Worm (Caenorhabditis elegans) whole organism, L1 larva: Measurements from ENCODE around the gene wrt-4.

Source experiments
- C04F5.9 ChIP-seq: sonication (generic microtip); optimal IDR thresholded peaks from 2 replicates; lab custom pipeline; 2016; ENCODE audit warnings: missing genetic modification characterization, missing compliant biosample characterization
- F16B12.6 ChIP-seq: fragments of 150-350 bp; optimal IDR thresholded peaks from 2 replicates; lab custom pipeline; 2014; ENCODE audit warnings: missing biosample characterization, missing genetic modification characterization
- Y116A8C.19 ChIP-seq: sonication (generic microtip); optimal IDR thresholded peaks from 2 replicates; lab custom pipeline; 2016; ENCODE audit warnings: missing compliant biosample characterization, missing genetic modification characterization, borderline replicate concordance
- aly-2 ChIP-seq: fragments of 150-350 bp; optimal IDR thresholded peaks from 2 replicates; lab custom pipeline; 2014; ENCODE audit warnings: missing biosample characterization, missing genetic modification characterization
- blmp-1 ChIP-seq: fragments of 150-350 bp; optimal IDR thresholded peaks from 2 replicates; lab custom pipeline; 2014; ENCODE audit warnings: missing biosample characterization, missing genetic modification characterization
- ceh-8 ChIP-seq: fragments of 200-800 bp; sonication (Bioruptor generic); optimal IDR thresholded peaks from 2 replicates; lab custom pipeline; 2018; ENCODE audit warnings: mild to moderate bottlenecking, missing genetic modification characterization, moderate library complexity, missing compliant biosample characterization
- egl-27 ChIP-seq, 2 experiments: fragments of 150-350 bp in 1 of 2; sonication (generic microtip); optimal IDR thresholded peaks; 3 replicates each; lab custom pipeline; 2017 to 2018; ENCODE audit warnings: missing biosample characterization in 2 of 2, missing genetic modification characterization in 2 of 2, missing genetic modification reagents in 2 of 2
- elt-2 ChIP-seq: sonication (generic microtip); optimal IDR thresholded peaks from 2 replicates; lab custom pipeline; 2016; ENCODE audit warnings: missing genetic modification characterization, mild to moderate bottlenecking, inconsistent platforms, missing compliant biosample characterization, missing genetic modification reagents
- fkh-8 ChIP-seq: sonication (generic microtip); optimal IDR thresholded peaks from 2 replicates; lab custom pipeline; 2016; ENCODE audit warnings: mild to moderate bottlenecking, missing genetic modification characterization, missing compliant biosample characterization
- grh-1 ChIP-seq: fragments of 200-800 bp; sonication (Bioruptor generic); IDR thresholded peaks from 2 replicates; pipeline ENCODE4 v1.3.6; 2022; ENCODE audit warnings: missing genetic modification reagents, missing genetic modification characterization, missing compliant biosample characterization
- hlh-4 ChIP-seq: sonication (generic microtip); optimal IDR thresholded peaks from 2 replicates; lab custom pipeline; 2016; ENCODE audit warnings: mild to moderate bottlenecking, missing genetic modification characterization, missing compliant biosample characterization
- isw-1 ChIP-seq: fragments of 200-800 bp; sonication (Bioruptor generic); IDR thresholded peaks from 2 replicates; pipeline ENCODE4 v1.3.6; 2022; ENCODE audit warnings: missing genetic modification characterization, missing compliant biosample characterization
- jun-1 ChIP-seq: fragments of 150-350 bp; optimal IDR thresholded peaks from 2 replicates; lab custom pipeline; 2014; ENCODE audit warnings: missing biosample characterization, missing genetic modification reagents, missing genetic modification characterization
- lin-13 ChIP-seq: fragments of 150-350 bp; optimal IDR thresholded peaks from 2 replicates; lab custom pipeline; 2014; ENCODE audit warnings: missing biosample characterization, missing genetic modification reagents, missing genetic modification characterization
- lin-14 ChIP-seq: fragments of 200-800 bp; sonication (Bioruptor generic); optimal IDR thresholded peaks from 2 replicates; lab custom pipeline; 2018; ENCODE audit warnings: mild to moderate bottlenecking, missing genetic modification characterization, moderate library complexity, missing compliant biosample characterization
- lin-15B ChIP-seq: fragments of 150-350 bp; sonication (generic microtip); optimal IDR thresholded peaks from 3 replicates; lab custom pipeline; 2014; ENCODE audit warnings: missing biosample characterization, missing genetic modification characterization
- lir-3 ChIP-seq: sonication (generic microtip); optimal IDR thresholded peaks from 2 replicates; lab custom pipeline; 2016; ENCODE audit warnings: mild to moderate bottlenecking, missing genetic modification characterization, moderate library complexity, missing compliant biosample characterization; ENCODE audit not compliant: poor library complexity
- lsy-2 ChIP-seq, 2 experiments: fragments of 150-350 bp; optimal IDR thresholded peaks; 2 replicates each; lab custom pipeline; 2014; ENCODE audit warnings: missing biosample characterization in 2 of 2, missing genetic modification characterization in 2 of 2
- mep-1 ChIP-seq: fragments of 150-350 bp; optimal IDR thresholded peaks from 2 replicates; lab custom pipeline; 2014; ENCODE audit warnings: missing biosample characterization, missing genetic modification characterization
- nhr-12 ChIP-seq: sonication (generic microtip); optimal IDR thresholded peaks from 2 replicates; lab custom pipeline; 2017; ENCODE audit warnings: missing biosample characterization, missing genetic modification characterization
- nhr-19 ChIP-seq: fragments of 200-800 bp; sonication (Bioruptor generic); conservative IDR thresholded peaks from 2 replicates; pipeline ENCODE4 v1.3.6; 2022; ENCODE audit warnings: missing genetic modification characterization, missing compliant biosample characterization
- nhr-71 ChIP-seq: sonication (generic microtip); optimal IDR thresholded peaks from 2 replicates; lab custom pipeline; 2016; ENCODE audit warnings: mild to moderate bottlenecking, missing genetic modification characterization, moderate library complexity, missing compliant biosample characterization
- nhr-76 ChIP-seq: sonication (generic microtip); optimal IDR thresholded peaks from 2 replicates; lab custom pipeline; 2017; ENCODE audit warnings: missing biosample characterization, missing genetic modification characterization
- nhr-90 ChIP-seq: sonication (generic microtip); optimal IDR thresholded peaks from 2 replicates; lab custom pipeline; 2016; ENCODE audit warnings: mild to moderate bottlenecking, missing genetic modification characterization, missing compliant biosample characterization; ENCODE audit not compliant: poor library complexity
- skn-1 ChIP-seq: fragments of 150-350 bp; optimal IDR thresholded peaks from 2 replicates; lab custom pipeline; 2014; ENCODE audit warnings: missing biosample characterization, missing genetic modification characterization
- snpc-4 ChIP-seq: fragments of 150-350 bp; optimal IDR thresholded peaks from 2 replicates; lab custom pipeline; 2014; ENCODE audit warnings: missing biosample characterization, missing genetic modification characterization
- snu-23 ChIP-seq: sonication (generic microtip); optimal IDR thresholded peaks from 2 replicates; lab custom pipeline; 2016; ENCODE audit warnings: missing genetic modification characterization, missing compliant biosample characterization
- tlp-1 ChIP-seq: fragments of 150-350 bp; optimal IDR thresholded peaks from 2 replicates; lab custom pipeline; 2014; ENCODE audit warnings: missing biosample characterization, missing genetic modification characterization
- unc-30 ChIP-seq: sonication (generic microtip); optimal IDR thresholded peaks from 2 replicates; lab custom pipeline; 2017; ENCODE audit warnings: missing biosample characterization, missing genetic modification characterization
- unc-86 ChIP-seq: sonication (generic microtip); optimal IDR thresholded peaks from 2 replicates; lab custom pipeline; 2016; ENCODE audit warnings: missing genetic modification characterization, missing compliant biosample characterization
- vab-15 ChIP-seq: sonication (generic microtip); optimal IDR thresholded peaks from 2 replicates; lab custom pipeline; 2017; ENCODE audit warnings: missing genotype, mild to moderate bottlenecking, missing genetic modification characterization, missing compliant biosample characterization
- zag-1 ChIP-seq: fragments of 150-350 bp; optimal IDR thresholded peaks from 2 replicates; lab custom pipeline; 2014; ENCODE audit warnings: missing biosample characterization, missing genetic modification characterization
- ztf-11 ChIP-seq, 2 experiments: sonication (generic microtip); optimal IDR thresholded peaks; 2 replicates each; lab custom pipeline; 2016 to 2017; ENCODE audit warnings: missing genetic modification characterization in 2 of 2, missing biosample characterization in 1 of 2, missing compliant biosample characterization in 1 of 2

wrt-4 gene

ce11 chrX:15757169-15757568 is at the start of gene wrt-4:
Gene wrt-4, minus strand, starts transcription at chrX:15757269.
- no peak for TF ChIP-seq lsy-2 (tag; optimal IDR thresholded peaks at IDR 0.05; lab: Kevin White, UChicago)
- TF ChIP-seq blmp-1 (tag; lab: Kevin White, UChicago), result no peak
- TF ChIP-seq, all 84 proteins: peak for 0

ce11 chrX:15804072-15804471 is 47.0 kb upstream of the wrt-4 start, which contains the start of gene Y7A5A.7:
Gene Y7A5A.7, minus strand, starts transcription at chrX:15804172.
- TF ChIP-seq fkh-8 (tag; lab: Kevin White, UChicago) (peak; percentile 52), lir-3 (tag; lab: Kevin White, UChicago) (no peak), nhr-76 (no peak)

- no peak for TF ChIP-seq hlh-4 (tag; lab: Kevin White, UChicago)
- TF ChIP-seq snu-23 (GFP tag; lab: Kevin White, UChicago), result no peak
- TF ChIP-seq tlp-1 (tag; lab: Kevin White, UChicago), result no peak
- no peak for TF ChIP-seq lin-15B (tag; lab: Kevin White, UChicago)
- no peak for TF ChIP-seq unc-86 (tag; lab: Kevin White, UChicago)
- TF ChIP-seq jun-1 (tag; lab: Kevin White, UChicago), result no peak
- no peak for TF ChIP-seq C04F5.9 (tag; lab: Kevin White, UChicago)
- TF ChIP-seq F16B12.6 (tag; lab: Kevin White, UChicago), result no peak
- TF ChIP-seq lin-14 (GFP tag; lab: Kevin White, UChicago), result no peak
- no peak for TF ChIP-seq ztf-11 (tag; optimal IDR thresholded peaks at IDR 0.05; lab: Kevin White, UChicago)
Measured at ce11 chrX:15801827-15802226, 44.8 kb upstream of the wrt-4 start.

- TF ChIP-seq elt-2 (tag; lab: Kevin White, UChicago), result peak; percentile 35
- no peak for TF ChIP-seq nhr-19 (GFP tag; lab: Robert Waterston, UW)
Measured at ce11 chrX:15799595-15799994, 42.5 kb upstream of the wrt-4 start, which contains the start of gene Y7A5A.6. Gene Y7A5A.6, minus strand, starts transcription at chrX:15799695.

ce11 chrX:15796633-15797032 is 39.6 kb upstream of the wrt-4 start:
- TF ChIP-seq grh-1 (GFP tag; lab: Robert Waterston, UW), result peak; percentile 18; the same call in 1 of the 2 replicates
- TF ChIP-seq vab-15 (tag; lab: Kevin White, UChicago), result no peak
- TF ChIP-seq nhr-90, result peak; percentile 22

- TF ChIP-seq ceh-8 (no peak), jun-1 (tag; lab: Kevin White, UChicago) (no peak), snpc-4 (tag; lab: Kevin White, UChicago) (no peak), lin-14 (GFP tag; lab: Kevin White, UChicago) (no peak), hlh-4 (tag; lab: Kevin White, UChicago) (no peak), nhr-71 (no peak), lin-13 (no peak), Y116A8C.19 (tag; lab: Kevin White, UChicago) (no peak), blmp-1 (tag; lab: Kevin White, UChicago) (no peak), zag-1 (no peak), isw-1 (GFP tag; lab: Robert Waterston, UW) (no peak), aly-2 (tag; lab: Kevin White, UChicago) (no peak)
Measured at ce11 chrX:15794977-15795376, 37.9 kb upstream of the wrt-4 start, which contains the start of gene Y7A5A.10. Gene Y7A5A.10, minus strand, starts transcription at chrX:15795077.

- no peak for TF ChIP-seq unc-30 (tag; lab: Kevin White, UChicago)
- no peak for TF ChIP-seq skn-1
- no peak for TF ChIP-seq nhr-12
- no peak for TF ChIP-seq egl-27 (tag; optimal IDR thresholded peaks at IDR 0.05; lab: Kevin White, UChicago)
- no peak for TF ChIP-seq nhr-71
- TF ChIP-seq mep-1 (tag; lab: Kevin White, UChicago), result no peak
Measured at ce11 chrX:15786726-15787125, 29.7 kb upstream of the wrt-4 start, which contains the start of gene Y7A5A.5. Gene Y7A5A.5, minus strand, starts transcription at chrX:15786826.
